Fruit fly (Drosophila melanogaster): ENCODE data around the gene CG12379.

CG12379 gene

DNA sequence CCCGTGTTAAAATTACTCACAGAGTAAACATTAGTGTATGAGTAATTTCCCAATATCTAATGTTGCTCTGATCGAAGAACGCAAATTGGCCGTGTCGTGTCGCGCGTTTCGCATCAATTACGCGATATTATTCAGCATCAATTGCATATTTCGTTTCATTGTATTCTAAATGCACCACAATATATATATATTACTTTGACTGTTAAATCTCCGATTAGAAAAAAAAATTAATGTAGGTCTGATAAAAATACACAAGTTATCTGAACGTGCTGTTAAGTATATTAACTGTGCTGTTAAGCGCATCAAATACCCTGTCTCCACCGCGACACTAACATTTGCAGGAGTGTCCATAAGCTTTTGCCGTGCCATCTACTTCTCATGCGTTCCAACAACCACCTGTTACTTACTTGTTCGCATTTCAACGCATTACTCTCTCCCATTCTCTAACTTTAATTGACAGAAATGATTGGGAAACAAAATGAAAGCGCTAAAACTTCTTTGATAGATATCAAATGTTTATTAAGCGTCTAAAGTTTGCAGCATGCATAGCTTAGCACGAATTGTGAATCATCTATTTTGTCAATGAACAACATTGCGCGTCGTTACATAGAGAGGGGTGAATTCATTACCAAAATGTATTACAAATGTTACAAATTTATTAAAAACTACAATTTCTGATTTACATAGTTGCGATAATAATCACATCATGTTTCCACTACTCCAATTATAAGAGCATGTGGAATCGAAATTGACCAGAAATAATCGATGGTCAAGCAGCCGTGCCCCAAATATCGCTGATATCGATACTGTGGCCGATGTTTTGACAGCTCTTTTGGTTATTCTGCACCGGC is 26.9 kb upstream of the CG12379 start, which contains the start of the genes Graf and mRpL3:
Graf (minus strand) TSS at position 287 of the 851 bp plus-strand sequence.
mRpL3 (plus strand) TSS at position 802 of the 851 bp plus-strand sequence.
- peak; percentile 3 for TF ChIP-seq lz (GFP tag; optimal IDR thresholded peaks at IDR 0.05)
- no peak for TF ChIP-seq pdm3 (GFP tag; optimal IDR thresholded peaks at IDR 0.05)
- peak; percentile 21 for TF ChIP-seq cyc (GFP tag; optimal IDR thresholded peaks at IDR 0.05)
- TF ChIP-seq Sox15 (GFP tag; optimal IDR thresholded peaks at IDR 0.05) = no peak
- peak; percentile 36 for TF ChIP-seq fkh (GFP tag; optimal IDR thresholded peaks at IDR 0.05)
- peak; percentile 53 for TF ChIP-seq Eip78C (GFP tag)

DNA sequence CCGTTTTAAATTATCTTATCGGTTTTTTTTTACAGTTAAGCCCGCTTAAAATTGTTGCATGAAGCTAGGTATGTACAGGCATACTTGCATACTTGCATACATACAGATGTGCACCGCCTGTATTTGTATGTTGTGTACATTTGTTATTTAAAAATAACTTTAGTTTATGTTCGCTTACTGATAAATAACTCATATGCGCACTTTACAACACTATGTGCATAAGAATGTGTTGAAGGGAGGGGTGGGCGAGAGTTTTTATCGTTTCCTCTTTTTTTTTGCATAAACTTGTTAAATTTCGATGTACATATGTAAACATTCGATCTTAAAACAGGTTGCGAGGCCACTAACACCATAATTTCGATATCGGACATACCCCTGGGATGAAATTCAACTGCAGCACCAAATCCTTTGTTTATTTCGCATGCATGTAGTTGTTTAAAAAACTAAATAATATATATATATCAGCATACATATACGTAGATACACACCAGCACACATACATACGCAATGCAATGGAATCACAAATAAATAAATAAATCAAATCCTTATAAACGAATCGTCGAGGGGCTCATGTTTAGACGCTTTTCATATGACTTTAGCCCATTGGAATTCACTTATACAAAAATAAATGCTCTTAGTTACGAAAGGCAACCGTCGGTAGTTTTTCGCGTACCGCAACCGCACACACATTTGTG is 26.1 kb upstream of the CG12379 start:
- TF ChIP-seq Sox102F (GFP tag; optimal IDR thresholded peaks at IDR 0.05) (no peak), CG11294 (GFP tag; IDR thresholded peaks at IDR 0.05) (no peak), fd59A (GFP tag; optimal IDR thresholded peaks at IDR 0.05) (no peak), eg (GFP tag; IDR thresholded peaks at IDR 0.05) (no peak), dac (GFP tag; optimal IDR thresholded peaks at IDR 0.05) (no peak), Eip93F (GFP tag; optimal IDR thresholded peaks at IDR 0.05) (no peak), cyc (GFP tag; optimal IDR thresholded peaks at IDR 0.05) (no peak), CG11762 (GFP tag; optimal IDR thresholded peaks at IDR 0.05; ENCODE audit: insufficient read depth) (no peak), ss (GFP tag; optimal IDR thresholded peaks at IDR 0.05) (no peak), CG31627 (GFP tag; optimal IDR thresholded peaks at IDR 0.05) (no peak), Lpt (GFP tag; optimal IDR thresholded peaks at IDR 0.05) (no peak)

- no peak for TF ChIP-seq Sox14 (GFP tag; optimal IDR thresholded peaks at IDR 0.05)
- peak; percentile 20 for TF ChIP-seq Eip78C (GFP tag)
- TF ChIP-seq vri (GFP tag; optimal IDR thresholded peaks at IDR 0.05) = peak; percentile 37
- TF ChIP-seq fkh (GFP tag; optimal IDR thresholded peaks at IDR 0.05) = peak; percentile 50
These were observed 25.0 kb upstream of the CG12379 start for dm6 chrX:15758692-15759240.

DNA sequence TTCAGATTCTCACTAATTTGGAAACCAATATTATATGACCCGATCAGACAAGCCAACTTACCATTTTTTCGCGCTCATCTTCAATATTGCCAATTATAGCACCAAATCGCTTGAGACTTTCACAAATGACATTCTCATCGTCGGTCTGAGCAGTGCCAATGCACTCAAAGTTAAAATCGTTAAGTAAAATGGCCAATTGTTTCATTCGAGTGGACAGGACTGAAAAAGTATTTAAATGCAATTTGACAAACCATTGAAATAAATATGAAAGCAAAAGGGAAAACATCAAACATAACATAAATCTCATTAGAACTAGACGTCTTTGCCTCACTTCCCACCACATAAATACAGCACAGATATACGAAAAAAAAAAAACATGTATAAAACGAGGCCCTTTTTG is 22.2 kb upstream of the CG12379 start, which contains the start of gene CG8260:
CG8260 (plus strand) TSS at position 301 of the 400 bp plus-strand sequence.
- no peak for TF ChIP-seq vri (GFP tag; optimal IDR thresholded peaks at IDR 0.05)
- no peak for TF ChIP-seq achi (GFP tag; optimal IDR thresholded peaks at IDR 0.05)
- no peak for TF ChIP-seq CG16779 (tag; optimal IDR thresholded peaks at IDR 0.05)
- TF ChIP-seq CG6854 (GFP tag; optimal IDR thresholded peaks at IDR 0.05) = no peak
- no peak for TF ChIP-seq Ets96B (tag; optimal IDR thresholded peaks at IDR 0.05)
- no peak for TF ChIP-seq CG32006 (GFP tag; optimal IDR thresholded peaks at IDR 0.05)
- no peak for TF ChIP-seq Hr4 (GFP tag; optimal IDR thresholded peaks at IDR 0.05)
- TF ChIP-seq CG7368 (GFP tag; optimal IDR thresholded peaks at IDR 0.05) = no peak
- no peak for TF ChIP-seq topi (GFP tag; optimal IDR thresholded peaks at IDR 0.05)
- TF ChIP-seq CG31627 (GFP tag; optimal IDR thresholded peaks at IDR 0.05) = no peak
- TF ChIP-seq CG10669 (GFP tag; optimal IDR thresholded peaks at IDR 0.05) = no peak
- no peak for TF ChIP-seq Smox (GFP tag; optimal IDR thresholded peaks at IDR 0.05)
- no peak for TF ChIP-seq CG9139 (GFP tag; optimal IDR thresholded peaks at IDR 0.05)

DNA sequence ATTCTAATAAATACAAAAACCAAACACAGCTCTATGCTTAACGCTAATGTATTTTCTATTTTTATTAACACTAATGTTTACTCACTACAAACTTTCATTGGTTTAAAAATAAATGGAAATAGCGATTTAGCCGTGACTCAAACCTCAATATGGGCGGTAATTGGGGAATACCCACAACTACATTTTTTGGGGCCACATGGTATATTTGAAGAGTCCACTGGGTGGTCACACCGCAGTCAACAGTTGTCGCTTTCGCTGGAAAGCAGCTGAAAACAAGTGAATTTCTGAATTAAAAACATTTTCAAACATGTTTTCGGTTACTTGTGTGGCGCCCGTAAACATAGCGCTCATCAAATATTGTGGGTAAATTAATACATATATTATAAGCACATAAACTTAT is 15.1 kb upstream of the CG12379 start, which contains the start of gene Mvd:
Mvd (plus strand) TSS at position 222 of the 400 bp plus-strand sequence.
- TF ChIP-seq CG11902 (GFP tag; optimal IDR thresholded peaks at IDR 0.05) (no peak), Lpt (GFP tag; optimal IDR thresholded peaks at IDR 0.05) (no peak), Sox15 (GFP tag; optimal IDR thresholded peaks at IDR 0.05) (no peak), topi (GFP tag; optimal IDR thresholded peaks at IDR 0.05) (no peak), CG32006 (GFP tag; optimal IDR thresholded peaks at IDR 0.05) (no peak), fkh (GFP tag; optimal IDR thresholded peaks at IDR 0.05) (peak; percentile 90), Blimp-1 (GFP tag; optimal IDR thresholded peaks at IDR 0.05) (peak; percentile 65), Eip78C (GFP tag) (peak; percentile 64), ss (GFP tag; optimal IDR thresholded peaks at IDR 0.05) (no peak), pdm3 (GFP tag; optimal IDR thresholded peaks at IDR 0.05) (no peak), CG3032 (tag; optimal IDR thresholded peaks at IDR 0.05) (peak; percentile 6)

Measured in whole organism, prepupa.